Worm (Caenorhabditis elegans) whole organism, L1 larva: Measurements from ENCODE around the gene T20F7.3.

Experiments used
- C04F5.9 ChIP-seq: sonication (generic microtip); optimal IDR thresholded peaks from 2 replicates; lab custom pipeline; 2016; ENCODE audit warnings: missing genetic modification characterization, missing compliant biosample characterization
- aha-1 ChIP-seq: fragments of 150-350 bp; optimal IDR thresholded peaks from 2 replicates; lab custom pipeline; 2014; ENCODE audit warnings: missing biosample characterization, missing genetic modification characterization
- alr-1 ChIP-seq: fragments of 200-800 bp; sonication (Bioruptor generic); optimal IDR thresholded peaks from 2 replicates; lab custom pipeline; 2018; ENCODE audit warnings: borderline replicate concordance, mild to moderate bottlenecking, missing genetic modification characterization, missing compliant biosample characterization
- ama-1 ChIP-seq: fragments of 150-350 bp; optimal IDR thresholded peaks from 2 replicates; lab custom pipeline; 2014
- ceh-8 ChIP-seq: fragments of 200-800 bp; sonication (Bioruptor generic); optimal IDR thresholded peaks from 2 replicates; lab custom pipeline; 2018; ENCODE audit warnings: mild to moderate bottlenecking, missing genetic modification characterization, moderate library complexity, missing compliant biosample characterization
- ceh-82 ChIP-seq, 3 experiments: fragments of 150-350 bp in 1 of 3; sonication (generic microtip) in 2 of 3; optimal IDR thresholded peaks; 2 replicates each; lab custom pipeline; 2014 to 2017; ENCODE audit warnings: missing biosample characterization in 3 of 3, missing genetic modification characterization in 3 of 3
- ceh-88 ChIP-seq: fragments of 200-800 bp; sonication (Bioruptor generic); IDR thresholded peaks from 2 replicates; pipeline ENCODE4 v1.3.6; 2022; ENCODE audit warnings: missing genetic modification characterization, missing compliant biosample characterization
- dsc-1 ChIP-seq: sonication (generic microtip); optimal IDR thresholded peaks from 2 replicates; lab custom pipeline; 2016; ENCODE audit warnings: mild to moderate bottlenecking, missing genetic modification characterization, missing compliant biosample characterization
- efl-1 ChIP-seq, 4 experiments: fragments of 150-350 bp; optimal IDR thresholded peaks in 3 of 4; peaks in 1 of 4; 1 replicate in 1 of 4; 2 replicates in 3 of 4; lab custom pipeline; 2014; ENCODE audit warnings: missing biosample characterization in 2 of 4, missing genetic modification characterization in 2 of 4, missing genetic modification reagents in 2 of 4
- efl-3 ChIP-seq: fragments of 200-800 bp; sonication (Bioruptor generic); optimal IDR thresholded peaks from 2 replicates; lab custom pipeline; 2018; ENCODE audit warnings: mild to moderate bottlenecking, missing genetic modification characterization, missing compliant biosample characterization
- egl-13 ChIP-seq: sonication (generic microtip); optimal IDR thresholded peaks from 2 replicates; lab custom pipeline; 2016; ENCODE audit warnings: missing genotype, missing genetic modification reagents, missing genetic modification characterization, missing compliant biosample characterization
- egl-27 ChIP-seq, 2 experiments: fragments of 150-350 bp in 1 of 2; sonication (generic microtip); optimal IDR thresholded peaks; 3 replicates each; lab custom pipeline; 2017 to 2018; ENCODE audit warnings: missing biosample characterization in 2 of 2, missing genetic modification characterization in 2 of 2, missing genetic modification reagents in 2 of 2
- elt-2 ChIP-seq: sonication (generic microtip); optimal IDR thresholded peaks from 2 replicates; lab custom pipeline; 2016; ENCODE audit warnings: missing genetic modification characterization, mild to moderate bottlenecking, inconsistent platforms, missing compliant biosample characterization, missing genetic modification reagents
- elt-3 ChIP-seq, 6 experiments: fragments of 150-350 bp in 1 of 6; sonication (generic microtip); optimal IDR thresholded peaks; 2 replicates each; lab custom pipeline; 2017 to 2018; ENCODE audit warnings: missing biosample characterization in 6 of 6, missing genetic modification characterization in 6 of 6, inconsistent platforms in 1 of 6
- fos-1 ChIP-seq: fragments of 150-350 bp; optimal IDR thresholded peaks from 2 replicates; lab custom pipeline; 2014; ENCODE audit warnings: missing biosample characterization, missing genetic modification characterization
- irx-1 ChIP-seq: sonication (generic microtip); optimal IDR thresholded peaks from 2 replicates; lab custom pipeline; 2016; ENCODE audit warnings: missing genetic modification characterization, missing compliant biosample characterization
- isw-1 ChIP-seq: fragments of 200-800 bp; sonication (Bioruptor generic); IDR thresholded peaks from 2 replicates; pipeline ENCODE4 v1.3.6; 2022; ENCODE audit warnings: missing genetic modification characterization, missing compliant biosample characterization
- jun-1 ChIP-seq: fragments of 150-350 bp; optimal IDR thresholded peaks from 2 replicates; lab custom pipeline; 2014; ENCODE audit warnings: missing biosample characterization, missing genetic modification reagents, missing genetic modification characterization
- lin-14 ChIP-seq: fragments of 200-800 bp; sonication (Bioruptor generic); optimal IDR thresholded peaks from 2 replicates; lab custom pipeline; 2018; ENCODE audit warnings: mild to moderate bottlenecking, missing genetic modification characterization, moderate library complexity, missing compliant biosample characterization
- lin-15B ChIP-seq: fragments of 150-350 bp; sonication (generic microtip); optimal IDR thresholded peaks from 3 replicates; lab custom pipeline; 2014; ENCODE audit warnings: missing biosample characterization, missing genetic modification characterization
- lin-39 ChIP-seq: fragments of 150-350 bp; optimal IDR thresholded peaks from 2 replicates; lab custom pipeline; 2014; ENCODE audit warnings: missing biosample characterization, missing genetic modification reagents, missing genetic modification characterization
- mab-9 ChIP-seq: fragments of 200-800 bp; sonication (Bioruptor generic); IDR thresholded peaks from 2 replicates; pipeline ENCODE4 v1.3.6; 2022; ENCODE audit warnings: missing genetic modification reagents, missing genetic modification characterization, missing compliant biosample characterization
- mdl-1 ChIP-seq, 2 experiments: fragments of 150-350 bp; optimal IDR thresholded peaks; 2 replicates each; lab custom pipeline; 2014 to 2017; ENCODE audit warnings: missing biosample characterization in 2 of 2, missing genetic modification characterization in 2 of 2, inconsistent platforms in 1 of 2
- mef-2 ChIP-seq: fragments of 150-350 bp; optimal IDR thresholded peaks from 2 replicates; lab custom pipeline; 2014; ENCODE audit warnings: missing biosample characterization, missing genetic modification characterization
- mep-1 ChIP-seq: fragments of 150-350 bp; optimal IDR thresholded peaks from 2 replicates; lab custom pipeline; 2014; ENCODE audit warnings: missing biosample characterization, missing genetic modification characterization
- nhr-11 ChIP-seq: fragments of 150-350 bp; optimal IDR thresholded peaks from 2 replicates; lab custom pipeline; 2014; ENCODE audit warnings: missing biosample characterization, missing genetic modification characterization
- nhr-19 ChIP-seq: fragments of 200-800 bp; sonication (Bioruptor generic); conservative IDR thresholded peaks from 2 replicates; pipeline ENCODE4 v1.3.6; 2022; ENCODE audit warnings: missing genetic modification characterization, missing compliant biosample characterization
- nhr-20 ChIP-seq: sonication (generic microtip); optimal IDR thresholded peaks from 2 replicates; lab custom pipeline; 2016; ENCODE audit warnings: mild to moderate bottlenecking, missing genetic modification characterization, missing compliant biosample characterization
- nhr-47 ChIP-seq: sonication (generic microtip); optimal IDR thresholded peaks from 2 replicates; lab custom pipeline; 2016; ENCODE audit warnings: mild to moderate bottlenecking, missing genetic modification characterization, moderate library complexity, missing compliant biosample characterization
- nhr-71 ChIP-seq: sonication (generic microtip); optimal IDR thresholded peaks from 2 replicates; lab custom pipeline; 2016; ENCODE audit warnings: mild to moderate bottlenecking, missing genetic modification characterization, moderate library complexity, missing compliant biosample characterization
- nhr-84 ChIP-seq: sonication (generic microtip); optimal IDR thresholded peaks from 2 replicates; lab custom pipeline; 2017; ENCODE audit warnings: missing biosample characterization, missing genetic modification characterization
- nhr-85 ChIP-seq: sonication (generic microtip); peaks from one replicate; lab custom pipeline; 2016; ENCODE audit warnings: missing genetic modification characterization, inconsistent platforms, missing compliant biosample characterization
- pag-3 ChIP-seq: sonication (generic microtip); optimal IDR thresholded peaks from 2 replicates; lab custom pipeline; 2017; ENCODE audit warnings: missing genetic modification characterization, mild to moderate bottlenecking, missing compliant biosample characterization, antibody characterized with exemption, borderline replicate concordance; ENCODE audit not compliant: insufficient read depth
- rnt-1 ChIP-seq: sonication (generic microtip); optimal IDR thresholded peaks from 2 replicates; lab custom pipeline; 2016; ENCODE audit warnings: mild to moderate bottlenecking, missing genetic modification characterization, moderate library complexity, missing compliant biosample characterization
- skn-1 ChIP-seq: fragments of 150-350 bp; optimal IDR thresholded peaks from 2 replicates; lab custom pipeline; 2014; ENCODE audit warnings: missing biosample characterization, missing genetic modification characterization
- snpc-4 ChIP-seq: fragments of 150-350 bp; optimal IDR thresholded peaks from 2 replicates; lab custom pipeline; 2014; ENCODE audit warnings: missing biosample characterization, missing genetic modification characterization
- snu-23 ChIP-seq: sonication (generic microtip); optimal IDR thresholded peaks from 2 replicates; lab custom pipeline; 2016; ENCODE audit warnings: missing genetic modification characterization, missing compliant biosample characterization
- sox-4 ChIP-seq: sonication (generic microtip); optimal IDR thresholded peaks from 2 replicates; lab custom pipeline; 2016; ENCODE audit warnings: missing genetic modification characterization, missing compliant biosample characterization
- sptf-1 ChIP-seq: fragments of 150-350 bp; optimal IDR thresholded peaks from 2 replicates; lab custom pipeline; 2014; ENCODE audit warnings: missing biosample characterization, missing genetic modification characterization
- sup-37 ChIP-seq: fragments of 200-800 bp; sonication (Bioruptor generic); optimal IDR thresholded peaks from 2 replicates; lab custom pipeline; 2018; ENCODE audit warnings: mild to moderate bottlenecking, missing genetic modification characterization, missing compliant biosample characterization
- swsn-7 ChIP-seq: sonication (generic microtip); optimal IDR thresholded peaks from 2 replicates; lab custom pipeline; 2016; ENCODE audit warnings: missing genetic modification characterization, missing compliant biosample characterization
- tlp-1 ChIP-seq: fragments of 150-350 bp; optimal IDR thresholded peaks from 2 replicates; lab custom pipeline; 2014; ENCODE audit warnings: missing biosample characterization, missing genetic modification characterization
- unc-130 ChIP-seq: fragments of 150-350 bp; optimal IDR thresholded peaks from 2 replicates; lab custom pipeline; 2017; ENCODE audit warnings: missing biosample characterization, missing genetic modification characterization, inconsistent platforms
- unc-62 ChIP-seq: fragments of 150-350 bp; optimal IDR thresholded peaks from 2 replicates; lab custom pipeline; 2014; ENCODE audit warnings: missing biosample characterization, missing genetic modification reagents, missing genetic modification characterization
- xbp-1 ChIP-seq: sonication (generic microtip); optimal IDR thresholded peaks from 2 replicates; lab custom pipeline; 2016; ENCODE audit warnings: missing genetic modification characterization, missing compliant biosample characterization
- zag-1 ChIP-seq: fragments of 150-350 bp; optimal IDR thresholded peaks from 2 replicates; lab custom pipeline; 2014; ENCODE audit warnings: missing biosample characterization, missing genetic modification characterization
- zip-4 ChIP-seq: fragments of 200-800 bp; sonication (Bioruptor generic); optimal IDR thresholded peaks from 2 replicates; lab custom pipeline; 2018; ENCODE audit warnings: mild to moderate bottlenecking, missing genetic modification characterization, moderate library complexity, missing compliant biosample characterization
- ztf-4 ChIP-seq: fragments of 150-350 bp; optimal IDR thresholded peaks from 2 replicates; lab custom pipeline; 2014; ENCODE audit warnings: missing biosample characterization, missing genetic modification characterization

Gene T20F7.3

ce11 chrX:16872446-16872962 is 12.3 kb downstream of the T20F7.3 start, which contains the start of gene T20F7.1 (continued):
- peak in 1 of 2 experiments; percentile 24 for TF ChIP-seq egl-27 (tag; optimal IDR thresholded peaks at IDR 0.05; lab: Kevin White, UChicago)
- peak; percentile 79 for TF ChIP-seq swsn-7 (tag; lab: Kevin White, UChicago)
- TF ChIP-seq isw-1 (GFP tag; lab: Robert Waterston, UW) = peak; percentile 37
- TF ChIP-seq nhr-20 (tag; lab: Kevin White, UChicago) = peak; percentile 87
- no peak for TF ChIP-seq unc-62
- peak; percentile 19 for TF ChIP-seq snpc-4 (tag; lab: Kevin White, UChicago)
- TF ChIP-seq elt-3 (tag; optimal IDR thresholded peaks at IDR 0.05; lab: Kevin White, UChicago) = peak in 2 of 6 experiments; percentile 40 to 53
- peak; percentile 91 for TF ChIP-seq lin-14 (GFP tag; lab: Kevin White, UChicago)
- TF ChIP-seq C04F5.9 (tag; lab: Kevin White, UChicago) = no peak
- peak; percentile 37 to 80 (median 56) for TF ChIP-seq ceh-82 (tag; optimal IDR thresholded peaks at IDR 0.05; lab: Kevin White, UChicago)
- TF ChIP-seq mab-9 (GFP tag; lab: Robert Waterston, UW) = no peak
- TF ChIP-seq elt-2 = peak; percentile 51
- no peak for TF ChIP-seq efl-3 (GFP tag; lab: Kevin White, UChicago)
- TF ChIP-seq dsc-1 = peak; percentile 53
- peak; percentile 53 for TF ChIP-seq mep-1 (tag; lab: Kevin White, UChicago)
- no peak for TF ChIP-seq sptf-1 (tag; lab: Kevin White, UChicago)
- TF ChIP-seq sox-4 = no peak
- peak; percentile 4 for TF ChIP-seq ztf-4
- no peak for TF ChIP-seq ama-1 (lab: Kevin White, UChicago)
- TF ChIP-seq alr-1 (tag; lab: Kevin White, UChicago) = no peak
- TF ChIP-seq ceh-88 (GFP tag; lab: Robert Waterston, UW) = no peak
- TF ChIP-seq fos-1 = peak; percentile 19
- TF ChIP-seq mdl-1 (tag; optimal IDR thresholded peaks at IDR 0.05; lab: Kevin White, UChicago) = peak in 1 of 2 experiments; percentile 70
- no peak for TF ChIP-seq aha-1 (tag; lab: Kevin White, UChicago)
- peak; percentile 2 for TF ChIP-seq lin-15B
- peak; percentile 50 to 61 for TF ChIP-seq efl-1 (optimal IDR thresholded peaks at IDR 0.05; lab: Kevin White, UChicago)
- peak; percentile 30 to 94 for TF ChIP-seq efl-1 (GFP tag; optimal IDR thresholded peaks at IDR 0.05 in 1 of 2; lab: Kevin White, UChicago)
- TF ChIP-seq nhr-84 (tag; lab: Kevin White, UChicago) = no peak
- TF ChIP-seq sup-37 (GFP tag; lab: Kevin White, UChicago) = no peak
- no peak for TF ChIP-seq ceh-8 (GFP tag; lab: Kevin White, UChicago)
- no peak for TF ChIP-seq zip-4 (GFP tag; lab: Kevin White, UChicago)
- peak; percentile 88 for TF ChIP-seq nhr-19 (GFP tag; lab: Robert Waterston, UW)
- peak; percentile 41 for TF ChIP-seq irx-1 (tag; lab: Kevin White, UChicago)
- TF ChIP-seq tlp-1 (tag; lab: Kevin White, UChicago) = no peak
- peak; percentile 90 for TF ChIP-seq nhr-71 (tag; lab: Kevin White, UChicago)
- peak; percentile 81 for TF ChIP-seq nhr-47 (tag; lab: Kevin White, UChicago)
- peak; percentile 63 for TF ChIP-seq unc-130 (tag; lab: Kevin White, UChicago)
- no peak for TF ChIP-seq egl-13 (tag; lab: Kevin White, UChicago)
- no peak for TF ChIP-seq zag-1
- no peak for TF ChIP-seq nhr-11 (tag; lab: Kevin White, UChicago)
- no peak for TF ChIP-seq mef-2 (tag; lab: Kevin White, UChicago)
- TF ChIP-seq rnt-1 (tag; lab: Kevin White, UChicago) = peak; percentile 78
- peak; percentile 16 for TF ChIP-seq lin-39 (tag; lab: Kevin White, UChicago)
- peak; percentile 48 for TF ChIP-seq nhr-85 (tag; lab: Kevin White, UChicago)
- TF ChIP-seq jun-1 = peak; percentile 16
- no peak for TF ChIP-seq skn-1 (tag; lab: Kevin White, UChicago)
- peak; percentile 60 for TF ChIP-seq xbp-1
- peak; percentile 90 for TF ChIP-seq snu-23
- peak; percentile 74 for TF ChIP-seq pag-3
- TF ChIP-seq, all 84 proteins: peak for 40
